Fruit fly (Drosophila melanogaster) whole organism, prepupa: Measurements from ENCODE around the gene CG1440.

Experiments used
- Blimp-1 ChIP-seq: fragments of 200-800 bp; sonication (Bioruptor generic); optimal IDR thresholded peaks from 3 replicates; lab custom pipeline; 2017; ENCODE audit warnings: missing biosample characterization, missing genetic modification characterization, mild to moderate bottlenecking, moderate library complexity, missing genetic modification reagents
- CG10631 ChIP-seq: fragments of 200-800 bp; sonication (Bioruptor generic); optimal IDR thresholded peaks from 2 replicates; lab custom pipeline; 2016; ENCODE audit warnings: missing biosample characterization, missing genetic modification characterization
- CG10669 ChIP-seq: fragments of 200-800 bp; sonication (Bioruptor generic); optimal IDR thresholded peaks from 3 replicates; lab custom pipeline; 2018; ENCODE audit warnings: missing biosample characterization, mild to moderate bottlenecking, missing genetic modification characterization, moderate library complexity
- CG11294 ChIP-seq: fragments of 200-800 bp; sonication (Bioruptor generic); IDR thresholded peaks from 2 replicates; pipeline ENCODE4 v1.3.6; 2022; ENCODE audit warnings: missing biosample characterization, missing genetic modification characterization
- CG11762 ChIP-seq: fragments of 200-800 bp; sonication (Bioruptor generic); optimal IDR thresholded peaks from 3 replicates; lab custom pipeline; 2016; ENCODE audit warnings: missing biosample characterization, missing genetic modification characterization; ENCODE audit not compliant: insufficient read depth
- CG15336 ChIP-seq: fragments of 200-800 bp; sonication (Bioruptor generic); IDR thresholded peaks from 2 replicates; pipeline ENCODE4 v1.3.6; 2022; ENCODE audit warnings: missing biosample characterization, missing genetic modification characterization
- CG1621 ChIP-seq: fragments of 200-800 bp; sonication (Bioruptor generic); optimal IDR thresholded peaks from 3 replicates; lab custom pipeline; 2018; ENCODE audit warnings: missing biosample characterization, mild to moderate bottlenecking, missing genetic modification characterization
- CG16779 ChIP-seq: fragments of 200-800 bp; sonication (Bioruptor generic); optimal IDR thresholded peaks from 3 replicates; lab custom pipeline; 2017; ENCODE audit warnings: missing biosample characterization, mild to moderate bottlenecking, missing genetic modification characterization
- CG31627 ChIP-seq: fragments of 200-800 bp; sonication (Bioruptor generic); optimal IDR thresholded peaks from 3 replicates; lab custom pipeline; 2016; ENCODE audit warnings: missing biosample characterization, missing genetic modification characterization
- CG32006 ChIP-seq: fragments of 200-800 bp; sonication (Bioruptor generic); optimal IDR thresholded peaks from 3 replicates; lab custom pipeline; 2017; ENCODE audit warnings: missing biosample characterization, mild to moderate bottlenecking, missing genetic modification characterization
- CG34406 ChIP-seq: fragments of 200-800 bp; sonication (Bioruptor generic); optimal IDR thresholded peaks from 3 replicates; lab custom pipeline; 2016; ENCODE audit warnings: missing biosample characterization, missing genetic modification characterization
- CG3919 ChIP-seq: fragments of 200-800 bp; sonication (Bioruptor generic); optimal IDR thresholded peaks from 3 replicates; lab custom pipeline; 2016; ENCODE audit warnings: missing biosample characterization, missing genetic modification characterization
- CG6163 ChIP-seq: fragments of 200-800 bp; sonication (Bioruptor generic); IDR thresholded peaks from 3 replicates; pipeline ENCODE4 v1.3.6; 2022; ENCODE audit warnings: missing biosample characterization, missing genetic modification characterization
- CG6276 ChIP-seq: fragments of 200-800 bp; sonication (Bioruptor generic); optimal IDR thresholded peaks from 2 replicates; lab custom pipeline; 2017; ENCODE audit warnings: missing biosample characterization, mild to moderate bottlenecking, missing genetic modification characterization
- CG6792 ChIP-seq: fragments of 200-800 bp; sonication (Bioruptor generic); optimal IDR thresholded peaks from 3 replicates; lab custom pipeline; 2016; ENCODE audit warnings: missing biosample characterization, missing genetic modification characterization
- CG7368 ChIP-seq: fragments of 200-800 bp; sonication (Bioruptor generic); optimal IDR thresholded peaks from 3 replicates; lab custom pipeline; 2016; ENCODE audit warnings: missing biosample characterization, missing genetic modification characterization
- CG8119 ChIP-seq: fragments of 200-800 bp; sonication (Bioruptor generic); IDR thresholded peaks from 3 replicates; pipeline ENCODE4 v1.3.6; 2022; ENCODE audit warnings: missing biosample characterization, missing genetic modification characterization
- CG8319 ChIP-seq: fragments of 200-800 bp; sonication (Bioruptor generic); optimal IDR thresholded peaks from 3 replicates; lab custom pipeline; 2016; ENCODE audit warnings: missing biosample characterization, missing genetic modification characterization
- CG8632 ChIP-seq: fragments of 200-800 bp; sonication (Bioruptor generic); optimal IDR thresholded peaks from 3 replicates; lab custom pipeline; 2016; ENCODE audit warnings: missing biosample characterization, missing genetic modification characterization
- Eip75B ChIP-seq: fragments of 200-800 bp; sonication (Bioruptor generic); optimal IDR thresholded peaks from 3 replicates; lab custom pipeline; 2016; ENCODE audit warnings: missing biosample characterization, missing genetic modification characterization
- Eip93F ChIP-seq: fragments of 200-800 bp; sonication (Bioruptor generic); optimal IDR thresholded peaks from 2 replicates; lab custom pipeline; 2016; ENCODE audit warnings: missing biosample characterization, mild to moderate bottlenecking, missing genetic modification characterization
- Ets21C ChIP-seq: fragments of 200-800 bp; sonication (Bioruptor generic); optimal IDR thresholded peaks from 3 replicates; lab custom pipeline; 2016; ENCODE audit warnings: missing biosample characterization, missing genetic modification characterization
- Gug ChIP-seq: fragments of 200-800 bp; sonication (Bioruptor generic); IDR thresholded peaks from 2 replicates; pipeline ENCODE4 v1.3.6; 2022; ENCODE audit warnings: missing biosample characterization, missing genetic modification characterization
- Hr38 ChIP-seq: sonication (Bioruptor generic); optimal IDR thresholded peaks from 2 replicates; lab custom pipeline; 2016; ENCODE audit warnings: missing biosample characterization, missing genetic modification characterization
- Hr39 ChIP-seq: fragments of 200-800 bp; sonication (Bioruptor generic); optimal IDR thresholded peaks from 2 replicates; lab custom pipeline; 2016; ENCODE audit warnings: missing biosample characterization, missing genetic modification characterization
- Hr4 ChIP-seq: fragments of 200-800 bp; sonication (Bioruptor generic); optimal IDR thresholded peaks from 3 replicates; lab custom pipeline; 2016; ENCODE audit warnings: missing biosample characterization, missing genetic modification characterization
- Lpt ChIP-seq: fragments of 200-800 bp; sonication (Bioruptor generic); optimal IDR thresholded peaks from 3 replicates; lab custom pipeline; 2016; ENCODE audit warnings: missing biosample characterization, missing genetic modification characterization
- OdsH ChIP-seq: fragments of 200-800 bp; sonication (Bioruptor generic); optimal IDR thresholded peaks from 3 replicates; lab custom pipeline; 2016; ENCODE audit warnings: missing biosample characterization, missing genetic modification characterization
- Sox102F ChIP-seq: fragments of 200-800 bp; sonication (Bioruptor generic); optimal IDR thresholded peaks from 2 replicates; lab custom pipeline; 2016; ENCODE audit warnings: missing biosample characterization, mild to moderate bottlenecking, missing genetic modification characterization
- acj6 ChIP-seq: fragments of 200-800 bp; sonication (Bioruptor generic); optimal IDR thresholded peaks from 3 replicates; lab custom pipeline; 2016; ENCODE audit warnings: missing biosample characterization, missing genetic modification characterization
- dac ChIP-seq: fragments of 200-800 bp; sonication (Bioruptor generic); optimal IDR thresholded peaks from 2 replicates; lab custom pipeline; 2017; ENCODE audit warnings: missing biosample characterization, mild to moderate bottlenecking, missing genetic modification characterization
- net ChIP-seq: fragments of 200-800 bp; sonication (Bioruptor generic); optimal IDR thresholded peaks from 3 replicates; lab custom pipeline; 2016; ENCODE audit warnings: missing biosample characterization, missing genetic modification characterization
- pdm3 ChIP-seq: fragments of 200-800 bp; sonication (Bioruptor generic); optimal IDR thresholded peaks from 3 replicates; lab custom pipeline; 2016; ENCODE audit warnings: missing biosample characterization, missing genetic modification characterization
- spab ChIP-seq: fragments of 200-800 bp; sonication (Bioruptor generic); optimal IDR thresholded peaks from 2 replicates; lab custom pipeline; 2017; ENCODE audit warnings: missing biosample characterization, mild to moderate bottlenecking, missing genetic modification characterization, missing genetic modification reagents

CG1440 gene

dm6 chrX:8479031-8479568 lies 42.2 kb downstream of the CG1440 start, which contains the start of gene Cp36:
Gene Cp36, plus strand, starts transcription at chrX:8479319.
- TF ChIP-seq Lpt (no peak), pdm3 (GFP tag; lab: Kevin White, UChicago) (no peak), Eip93F (GFP tag; lab: Kevin White, UChicago) (no peak), CG3919 (GFP tag; lab: Kevin White, UChicago) (no peak), dac (no peak), Gug (no peak), Eip75B (GFP tag; lab: Kevin White, UChicago) (no peak), Hr38 (GFP tag; lab: Kevin White, UChicago) (no peak), CG31627 (GFP tag; lab: Kevin White, UChicago) (no peak), Hr4 (GFP tag; lab: Kevin White, UChicago) (no peak), CG16779 (no peak), CG6276 (GFP tag; lab: Kevin White, UChicago) (no peak), CG32006 (no peak), CG7368 (GFP tag; lab: Kevin White, UChicago) (no peak), Sox102F (GFP tag; lab: Kevin White, UChicago) (no peak), OdsH (GFP tag; lab: Kevin White, UChicago) (no peak)

dm6 chrX:8481462-8481861 lies 44.6 kb downstream of the CG1440 start, which contains the start of gene Cp38:
Gene Cp38, plus strand, starts transcription at chrX:8481837.
- TF ChIP-seq CG31627 (GFP tag; lab: Kevin White, UChicago) (no peak), net (no peak)
- TF ChIP-seq, all 60 proteins: peak for 0

dm6 chrX:8483671-8484070 lies 46.8 kb downstream of the CG1440 start, which contains the start of gene CG33223:
Gene CG33223, minus strand, starts transcription at chrX:8483885.
- TF ChIP-seq CG6163 (GFP tag; lab: Robert Waterston, UW) (no peak), acj6 (GFP tag; lab: Kevin White, UChicago) (no peak), CG7368 (GFP tag; lab: Kevin White, UChicago) (no peak), CG8319 (GFP tag; lab: Kevin White, UChicago) (no peak), spab (GFP tag; lab: Kevin White, UChicago) (no peak), Hr4 (GFP tag; lab: Kevin White, UChicago) (no peak), CG10669 (no peak), CG8632 (GFP tag; lab: Kevin White, UChicago) (no peak), CG34406 (no peak), CG15336 (GFP tag; lab: Robert Waterston, UW) (no peak), CG8119 (GFP tag; lab: Robert Waterston, UW) (no peak), Eip75B (GFP tag; lab: Kevin White, UChicago) (no peak), CG10631 (GFP tag; lab: Kevin White, UChicago) (no peak), Hr39 (GFP tag; lab: Kevin White, UChicago) (no peak), Ets21C (GFP tag; lab: Kevin White, UChicago) (no peak), CG1621 (tag; lab: Kevin White, UChicago) (no peak)

dm6 chrX:8484778-8485177 lies 47.9 kb downstream of the CG1440 start:
- TF ChIP-seq CG11294 (GFP tag; lab: Robert Waterston, UW) (no peak), CG32006 (no peak), CG7368 (GFP tag; lab: Kevin White, UChicago) (no peak), CG8119 (GFP tag; lab: Robert Waterston, UW) (no peak), CG11762 (no peak)

- TF ChIP-seq Ets21C (GFP tag; lab: Kevin White, UChicago) (no peak), CG6792 (GFP tag; lab: Kevin White, UChicago) (no peak), Blimp-1 (GFP tag; lab: Kevin White, UChicago) (no peak)
These were observed 52.2 kb downstream of the CG1440 start, which contains the start of gene CG33181 for dm6 chrX:8489048-8489447. Gene CG33181, plus strand, starts transcription at chrX:8489348.
